Fruit fly (Drosophila melanogaster): Measurements from ENCODE around the gene Tsp26A.

The Tsp26A gene

dm6 chr2L:5982334-5982987 lies 17.6 kb upstream of the Tsp26A start (continued):
- TF ChIP-seq insv (GFP tag; optimal IDR thresholded peaks at IDR 0.05): peak in 1 of 2 experiments; percentile 62
- TF ChIP-seq HLH3B (GFP tag; IDR thresholded peaks at IDR 0.05): no peak
- no peak for TF ChIP-seq CG13123 (GFP tag; optimal IDR thresholded peaks at IDR 0.05)
- TF ChIP-seq Ets65A (GFP tag): no peak
- TF ChIP-seq CG3407 (GFP tag; optimal IDR thresholded peaks at IDR 0.05): no peak
- TF ChIP-seq CG16863 (GFP tag; optimal IDR thresholded peaks at IDR 0.05): no peak
- no peak for TF ChIP-seq CG2129 (GFP tag; IDR thresholded peaks at IDR 0.05; ENCODE audit: partially characterized antibody)
- TF ChIP-seq nau (GFP tag; optimal IDR thresholded peaks at IDR 0.05): peak; percentile 32
- TF ChIP-seq GATAe (GFP tag; conservative IDR thresholded peaks at IDR 0.05): no peak
- no peak for TF ChIP-seq CG13775 (GFP tag; optimal IDR thresholded peaks at IDR 0.05)
- no peak for TF ChIP-seq vnd (GFP tag; IDR thresholded peaks at IDR 0.05; ENCODE audit: partially characterized antibody)
- no peak for TF ChIP-seq h (optimal IDR thresholded peaks at IDR 0.05)
- TF ChIP-seq Hr3 (GFP tag; optimal IDR thresholded peaks at IDR 0.05): no peak
- TF ChIP-seq CG15514 (GFP tag; optimal IDR thresholded peaks at IDR 0.05): peak; percentile 14
- TF ChIP-seq vvl (GFP tag; IDR thresholded peaks at IDR 0.05): no peak
- no peak for TF ChIP-seq Optix (GFP tag; IDR thresholded peaks at IDR 0.05)
- TF ChIP-seq CG4282 (GFP tag; optimal IDR thresholded peaks at IDR 0.05): peak; percentile 11
- TF ChIP-seq CG11504 (tag; optimal IDR thresholded peaks at IDR 0.05): peak; percentile 33
- peak; percentile 61 for TF ChIP-seq CG12769 (tag; optimal IDR thresholded peaks at IDR 0.05)
- TF ChIP-seq H2.0 (GFP tag; IDR thresholded peaks at IDR 0.05): no peak
- TF ChIP-seq CG1832 (GFP tag; optimal IDR thresholded peaks at IDR 0.05): peak; percentile 96
- no peak for TF ChIP-seq Mrtf (GFP tag; IDR thresholded peaks at IDR 0.05)
- TF ChIP-seq CG14050 (GFP tag; IDR thresholded peaks at IDR 0.05): no peak
- peak; percentile 15 for TF ChIP-seq twi (tag; optimal IDR thresholded peaks at IDR 0.05)
- no peak for TF ChIP-seq ab (GFP tag; optimal IDR thresholded peaks at IDR 0.05)
- no peak for TF ChIP-seq ato (GFP tag; IDR thresholded peaks at IDR 0.05; ENCODE audit: partially characterized antibody)
- TF ChIP-seq Pdp1 (GFP tag; optimal IDR thresholded peaks at IDR 0.05): peak in 1 of 2 experiments; percentile 98
- TF ChIP-seq btn (GFP tag; optimal IDR thresholded peaks at IDR 0.05): no peak
- peak; percentile 23 for TF ChIP-seq Mes4 (GFP tag; optimal IDR thresholded peaks at IDR 0.05)
- TF ChIP-seq Vsx1 (GFP tag; optimal IDR thresholded peaks at IDR 0.05): no peak
- TF ChIP-seq BtbVII (GFP tag; optimal IDR thresholded peaks at IDR 0.05): no peak
- no peak for TF ChIP-seq wdn (GFP tag; IDR thresholded peaks at IDR 0.05)
- TF ChIP-seq eyg (GFP tag; optimal IDR thresholded peaks at IDR 0.05): peak; percentile 49
- TF ChIP-seq tll (GFP tag; optimal IDR thresholded peaks at IDR 0.05): peak in 1 of 2 experiments; percentile 16
- peak; percentile 38 for TF ChIP-seq lbe (GFP tag; optimal IDR thresholded peaks at IDR 0.05)
- TF ChIP-seq schlank (tag; optimal IDR thresholded peaks at IDR 0.05): no peak
- no peak for TF ChIP-seq fd96Cb (tag; optimal IDR thresholded peaks at IDR 0.05)
- TF ChIP-seq CG12299 (tag; optimal IDR thresholded peaks at IDR 0.05): no peak
- no peak for TF ChIP-seq CG3838 (GFP tag; optimal IDR thresholded peaks at IDR 0.05)
- no peak for TF ChIP-seq CkIIα-i1 (GFP tag; IDR thresholded peaks at IDR 0.05)
- TF ChIP-seq CG2116 (GFP tag; optimal IDR thresholded peaks at IDR 0.05): no peak
- peak; percentile 53 for TF ChIP-seq CG13624 (GFP tag; optimal IDR thresholded peaks at IDR 0.05)
- no peak for TF ChIP-seq CG30431 (GFP tag; optimal IDR thresholded peaks at IDR 0.05)
- TF ChIP-seq Bgb (GFP tag; IDR thresholded peaks at IDR 0.05; ENCODE audit: partially characterized antibody): no peak
- no peak for TF ChIP-seq disco-r (GFP tag; optimal IDR thresholded peaks at IDR 0.05)
- no peak for TF ChIP-seq CG31365 (tag; optimal IDR thresholded peaks at IDR 0.05)
- no peak for TF ChIP-seq CG18011 (GFP tag; optimal IDR thresholded peaks at IDR 0.05)
- peak; percentile 20 for TF ChIP-seq CG2678 (tag; optimal IDR thresholded peaks at IDR 0.05)
- TF ChIP-seq NfI (GFP tag; optimal IDR thresholded peaks at IDR 0.05): peak; percentile 30
- no peak for TF ChIP-seq Adf1 (GFP tag; IDR thresholded peaks at IDR 0.05)
